2 worm cellular contexts compared by ENCODE assay signal in genomic region chrIII:2470757-2471509, ce11.
TF ChIP-seq lines count a peak whose summit lies in the region.

No protein-coding gene starts in this region.

TF ChIP-seq in whole organism, L4 larva, 104 proteins besides CTCF, POLR2A, EP300 and RAD21:
- TF ChIP-seq set-16 (GFP tag; IDR thresholded peaks at IDR 0.05; lab: Robert Waterston, UW), result peak; percentile 74
TF ChIP-seq in whole organism, L4 larva: peak in this region for 1; not testable (repeated sequence) for 103.

TF ChIP-seq in whole organism, young adult, 124 proteins besides CTCF, POLR2A, EP300 and RAD21:
- peak; percentile 51 for TF ChIP-seq zfh-2 (GFP tag; conservative IDR thresholded peaks at IDR 0.05; lab: Robert Waterston, UW)
- peak; percentile 61; the same call in 1 of the 2 replicates for TF ChIP-seq egrh-3 (GFP tag; IDR thresholded peaks at IDR 0.05; lab: Robert Waterston, UW)
